Worm (Caenorhabditis elegans): ENCODE data around the gene ref-1.

DNA sequence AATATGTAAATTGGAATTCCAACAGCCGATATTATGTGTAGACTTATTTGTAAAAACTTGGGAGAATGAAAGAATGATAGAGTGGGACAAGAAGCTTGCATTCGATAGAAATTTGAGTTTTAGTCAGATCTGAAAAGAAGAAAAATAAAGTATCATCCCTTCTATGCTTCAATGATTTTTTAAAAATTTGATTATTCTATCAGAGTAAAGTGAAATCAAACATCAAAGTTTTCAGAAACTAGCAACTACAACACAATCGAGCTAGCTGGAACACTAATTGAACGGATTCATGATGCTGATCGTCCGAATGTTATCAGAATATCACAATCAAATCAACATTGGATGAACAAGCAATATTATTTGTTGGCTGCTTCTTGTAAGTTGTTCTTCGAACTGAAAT lies 8.8 kb downstream of the ref-1 start, which contains the start of gene srh-135:
- TF ChIP-seq lin-13 (GFP tag; optimal IDR thresholded peaks at IDR 0.05) (no peak), mab-5 (tag; optimal IDR thresholded peaks at IDR 0.05) (no peak), nhr-25 (tag; optimal IDR thresholded peaks at IDR 0.05) (no peak), ama-1 (optimal IDR thresholded peaks at IDR 0.05) (no peak)

Data from whole organism, L2 larva.